Worm (Caenorhabditis elegans): Measurements from ENCODE around the gene F37A4.5.

DNA sequence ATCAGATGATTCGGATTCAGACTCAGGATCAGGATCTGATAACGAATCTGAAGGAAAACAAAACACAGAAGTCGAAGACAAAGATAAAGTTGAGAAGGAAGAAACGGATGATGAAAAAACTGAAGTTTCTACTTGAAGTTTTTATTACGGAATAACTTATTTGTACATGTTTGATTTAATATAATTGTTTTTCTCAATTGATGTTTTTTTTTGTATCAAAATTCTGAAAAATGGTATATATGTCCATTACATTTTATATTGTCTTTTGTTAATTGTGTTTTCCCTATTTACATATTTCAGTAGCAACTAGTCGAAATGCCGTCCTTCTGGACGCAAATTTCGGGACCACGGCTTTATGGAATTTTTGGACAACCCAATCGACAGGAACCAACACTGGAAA is 11.4 kb downstream of the F37A4.5 start, which contains the start of gene F37A4.1:
- TF ChIP-seq nhr-76 (tag; optimal IDR thresholded peaks at IDR 0.05), result no peak
- no peak for TF ChIP-seq nhr-237 (tag; optimal IDR thresholded peaks at IDR 0.05)
- no peak for TF ChIP-seq pha-4 (tag; optimal IDR thresholded peaks at IDR 0.05)
- no peak for TF ChIP-seq nhr-28 (tag; optimal IDR thresholded peaks at IDR 0.05)
